Worm (Caenorhabditis elegans) whole organism, early embryonic: ENCODE data around the gene C35A11.3.

ENCODE experiments used
- B0310.2 ChIP-seq: sonication (generic microtip); optimal IDR thresholded peaks from 2 replicates; lab custom pipeline; 2016; ENCODE audit warnings: mild to moderate bottlenecking, missing genetic modification characterization, missing compliant biosample characterization
- aly-1 ChIP-seq: sonication (generic microtip); optimal IDR thresholded peaks from 2 replicates; lab custom pipeline; 2016; ENCODE audit warnings: missing genetic modification characterization, missing compliant biosample characterization
- ama-1 ChIP-seq: fragments of 150-350 bp; optimal IDR thresholded peaks from 2 replicates; lab custom pipeline; 2014
- ceh-36 ChIP-seq: sonication (generic microtip); optimal IDR thresholded peaks from 2 replicates; lab custom pipeline; 2016; ENCODE audit warnings: missing genetic modification characterization, inconsistent platforms, missing compliant biosample characterization

DNA sequence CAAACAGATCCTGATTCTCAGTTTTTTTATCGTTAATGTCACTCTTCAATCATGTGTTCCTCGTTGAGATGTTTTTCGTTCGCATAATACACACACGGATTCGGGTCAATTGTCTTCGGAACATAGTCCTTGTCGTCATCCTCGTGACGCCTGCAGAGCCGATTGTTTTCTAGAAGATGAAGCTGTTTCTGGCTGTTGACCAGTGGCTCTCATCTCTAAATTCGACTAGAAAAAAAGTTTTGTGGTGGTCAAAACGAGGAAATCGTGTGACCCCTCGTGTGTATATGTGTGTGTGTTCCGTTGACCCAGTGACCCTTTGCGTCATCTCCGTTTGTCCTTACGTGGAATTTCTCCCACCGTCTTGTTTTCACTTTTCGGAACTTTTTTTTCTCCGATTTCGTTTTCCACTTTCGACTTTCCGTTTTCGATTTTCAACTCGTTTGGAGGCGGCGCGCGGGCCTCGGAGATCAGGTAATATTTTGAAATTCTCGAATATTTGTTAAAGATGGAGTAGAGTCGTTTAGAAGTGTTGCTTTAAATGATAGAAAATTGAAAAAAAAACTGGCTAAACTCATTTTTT is 13.8 kb downstream of the C35A11.3 start, which contains the start of gene C35A11.2:
- TF ChIP-seq ama-1 (lab: Kevin White, UChicago) (no peak), aly-1 (tag; lab: Kevin White, UChicago) (no peak), ceh-36 (no peak), B0310.2 (no peak)
